Worm (Caenorhabditis elegans) whole organism, young adult: ENCODE results near the gene C56G2.15.

Experiments
- B0019.2 ChIP-seq: fragments of 200-800 bp; sonication (Bioruptor generic); conservative IDR thresholded peaks from 2 replicates; pipeline ENCODE4 v1.3.6; 2022; ENCODE audit warnings: missing genetic modification reagents, missing genetic modification characterization, missing compliant biosample characterization
- B0035.1 ChIP-seq: sonication (generic microtip); optimal IDR thresholded peaks from 2 replicates; lab custom pipeline; 2016; ENCODE audit warnings: missing genetic modification characterization, mild to moderate bottlenecking, missing compliant biosample characterization, missing genotype, missing genetic modification reagents
- F10E7.11 ChIP-seq: sonication (generic microtip); optimal IDR thresholded peaks from 2 replicates; lab custom pipeline; 2017; ENCODE audit warnings: mild to moderate bottlenecking, missing genetic modification characterization, moderate library complexity, missing compliant biosample characterization
- F22D6.2 ChIP-seq: sonication (generic microtip); optimal IDR thresholded peaks from 2 replicates; lab custom pipeline; 2016; ENCODE audit warnings: mild to moderate bottlenecking, missing genetic modification characterization, missing compliant biosample characterization
- F23B12.7 ChIP-seq: sonication (generic microtip); optimal IDR thresholded peaks from 2 replicates; lab custom pipeline; 2017; ENCODE audit warnings: missing genetic modification characterization, mild to moderate bottlenecking, missing compliant biosample characterization, antibody characterized with exemption, moderate library complexity; ENCODE audit not compliant: insufficient read depth
- F33H1.4 ChIP-seq: fragments of 200-800 bp; sonication (Bioruptor generic); IDR thresholded peaks from 2 replicates; pipeline ENCODE4 v1.3.6; 2022; ENCODE audit warnings: missing genetic modification reagents, missing genetic modification characterization, missing compliant biosample characterization
- F37B4.10 ChIP-seq: fragments of 200-800 bp; sonication (Bioruptor generic); IDR thresholded peaks from 2 replicates; pipeline ENCODE4 v1.3.6; 2022; ENCODE audit warnings: missing genetic modification characterization, missing compliant biosample characterization
- F39B2.1 ChIP-seq: fragments of 200-800 bp; sonication (Bioruptor generic); IDR thresholded peaks from 2 replicates; pipeline ENCODE4 v1.3.6; 2022; ENCODE audit warnings: missing genetic modification reagents, missing genetic modification characterization, missing compliant biosample characterization
- F49E8.2 ChIP-seq: sonication (generic microtip); optimal IDR thresholded peaks from 3 replicates; lab custom pipeline; 2017; ENCODE audit warnings: missing genetic modification characterization, mild to moderate bottlenecking, missing compliant biosample characterization, antibody characterized with exemption, moderate library complexity; ENCODE audit not compliant: insufficient read depth
- K12H6.12 ChIP-seq: fragments of 200-800 bp; sonication (Bioruptor generic); optimal IDR thresholded peaks from 2 replicates; lab custom pipeline; 2018; ENCODE audit warnings: mild to moderate bottlenecking, missing genetic modification characterization, missing compliant biosample characterization
- Y56A3A.18 ChIP-seq: fragments of 200-800 bp; sonication (Bioruptor generic); IDR thresholded peaks from 2 replicates; pipeline ENCODE4 v1.3.6; 2022; ENCODE audit warnings: missing genetic modification reagents, missing genetic modification characterization, missing compliant biosample characterization
- Y95B8A.8 ChIP-seq: fragments of 200-800 bp; sonication (Bioruptor generic); IDR thresholded peaks from 2 replicates; pipeline ENCODE4 v1.3.6; 2022; ENCODE audit warnings: missing genetic modification reagents, missing genetic modification characterization, missing compliant biosample characterization
- ama-1 ChIP-seq, 3 experiments: fragments of 150-350 bp in 1 of 3; sonication (generic microtip) in 2 of 3; optimal IDR thresholded peaks; 2 replicates each; lab custom pipeline; 2014 to 2018; ENCODE audit warnings: missing biosample characterization in 2 of 3, missing genetic modification characterization in 2 of 3, missing genetic modification reagents in 2 of 3
- atf-7 ChIP-seq: sonication (generic microtip); optimal IDR thresholded peaks from 2 replicates; lab custom pipeline; 2017; ENCODE audit warnings: mild to moderate bottlenecking, missing genetic modification characterization, missing compliant biosample characterization
- athp-1 ChIP-seq: sonication (generic microtip); optimal IDR thresholded peaks from 2 replicates; lab custom pipeline; 2017; ENCODE audit warnings: mild to moderate bottlenecking, missing genetic modification characterization, missing compliant biosample characterization
- bed-2 ChIP-seq: fragments of 200-800 bp; sonication (Bioruptor generic); IDR thresholded peaks from 2 replicates; pipeline ENCODE4 v1.3.6; 2022; ENCODE audit warnings: missing genetic modification reagents, missing genetic modification characterization, missing compliant biosample characterization
- ccch-3 ChIP-seq: fragments of 200-800 bp; sonication (Bioruptor generic); optimal IDR thresholded peaks from 2 replicates; lab custom pipeline; 2018; ENCODE audit warnings: mild to moderate bottlenecking, missing genetic modification characterization, missing compliant biosample characterization
- cebp-1 ChIP-seq, 2 experiments: fragments of 200-800 bp in 1 of 2; sonication (Bioruptor generic) in 1 of 2; sonication (generic microtip) in 1 of 2; IDR thresholded peaks in 1 of 2; optimal IDR thresholded peaks in 1 of 2; 2 replicates each; pipeline versions ENCODE4 v1.3.6 to Lab custom; 2017 to 2022; ENCODE audit warnings: missing compliant biosample characterization in 2 of 2, missing genetic modification characterization in 2 of 2, mild to moderate bottlenecking in 1 of 2, missing genetic modification reagents in 1 of 2, moderate library complexity in 1 of 2
- dpff-1 ChIP-seq: sonication (generic microtip); optimal IDR thresholded peaks from 2 replicates; lab custom pipeline; 2017; ENCODE audit warnings: mild to moderate bottlenecking, missing genetic modification characterization, missing compliant biosample characterization
- efl-1 ChIP-seq: fragments of 150-350 bp; optimal IDR thresholded peaks from 2 replicates; lab custom pipeline; 2014; ENCODE audit warnings: missing biosample characterization, missing genetic modification reagents, missing genetic modification characterization
- ets-4 ChIP-seq: fragments of 200-800 bp; sonication (Bioruptor generic); optimal IDR thresholded peaks from 2 replicates; lab custom pipeline; 2018; ENCODE audit warnings: mild to moderate bottlenecking, missing genetic modification characterization, missing compliant biosample characterization
- hrde-1 ChIP-seq: sonication (generic microtip); optimal IDR thresholded peaks from 2 replicates; lab custom pipeline; 2016; ENCODE audit warnings: missing genetic modification characterization, mild to moderate bottlenecking, missing compliant biosample characterization, moderate library complexity, missing genotype, missing genetic modification reagents, borderline replicate concordance
- lsl-1 ChIP-seq: fragments of 200-800 bp; sonication (Bioruptor generic); optimal IDR thresholded peaks from 2 replicates; lab custom pipeline; 2018; ENCODE audit warnings: mild to moderate bottlenecking, missing genetic modification characterization, moderate library complexity, missing compliant biosample characterization
- madf-3 ChIP-seq: fragments of 200-800 bp; sonication (Bioruptor generic); IDR thresholded peaks from 2 replicates; pipeline ENCODE4 v1.3.6; 2022; ENCODE audit warnings: missing genetic modification reagents, missing genetic modification characterization, missing compliant biosample characterization
- mcd-1 ChIP-seq: fragments of 200-800 bp; sonication (Bioruptor generic); IDR thresholded peaks from 2 replicates; pipeline ENCODE4 v1.3.6; 2022; ENCODE audit warnings: missing genetic modification reagents, missing genetic modification characterization, missing compliant biosample characterization
- mel-28 ChIP-seq: sonication (generic microtip); optimal IDR thresholded peaks from 2 replicates; lab custom pipeline; 2016; ENCODE audit warnings: borderline replicate concordance, mild to moderate bottlenecking, missing genetic modification characterization, missing compliant biosample characterization
- nhr-120 ChIP-seq: fragments of 200-800 bp; sonication (Bioruptor generic); IDR thresholded peaks from 2 replicates; pipeline ENCODE4 v1.3.6; 2022; ENCODE audit warnings: missing genetic modification characterization, missing compliant biosample characterization
- rcor-1 ChIP-seq: fragments of 200-800 bp; sonication (Bioruptor generic); IDR thresholded peaks from 2 replicates; pipeline ENCODE4 v1.3.6; 2022; ENCODE audit warnings: missing genetic modification reagents, missing genetic modification characterization, missing compliant biosample characterization
- repo-1 ChIP-seq: sonication (generic microtip); optimal IDR thresholded peaks from 2 replicates; lab custom pipeline; 2017; ENCODE audit warnings: mild to moderate bottlenecking, missing genetic modification characterization, missing compliant biosample characterization
- rpc-1 ChIP-seq, 2 experiments: fragments of 150-350 bp in 1 of 2; sonication (generic microtip) in 1 of 2; optimal IDR thresholded peaks; 2 replicates each; lab custom pipeline; 2014 to 2018; ENCODE audit warnings: missing biosample characterization in 1 of 2, missing genetic modification characterization in 1 of 2, missing genetic modification reagents in 1 of 2, missing genotype in 1 of 2
- snpc-4 ChIP-seq, 5 experiments: fragments of 150-350 bp in 1 of 5; sonication (generic microtip) in 4 of 5; optimal IDR thresholded peaks; 2 replicates each; lab custom pipeline; 2014 to 2018; ENCODE audit warnings: missing genetic modification characterization in 5 of 5, missing biosample characterization in 3 of 5, antibody characterized with exemption in 2 of 5, mild to moderate bottlenecking in 2 of 5, missing compliant biosample characterization in 2 of 5, missing genotype in 2 of 5, moderate library complexity in 2 of 5, missing genetic modification reagents in 1 of 5
- tbp1 ChIP-seq: fragments of 200-800 bp; sonication (Bioruptor generic); optimal IDR thresholded peaks from 2 replicates; lab custom pipeline; 2018; ENCODE audit warnings: mild to moderate bottlenecking, missing genetic modification characterization, missing compliant biosample characterization
- unc-130 ChIP-seq: sonication (generic microtip); optimal IDR thresholded peaks from 2 replicates; lab custom pipeline; 2016; ENCODE audit warnings: missing genetic modification reagents, missing genetic modification characterization, missing compliant biosample characterization
- zim-3 ChIP-seq: sonication (generic microtip); optimal IDR thresholded peaks from 2 replicates; lab custom pipeline; 2017; ENCODE audit warnings: mild to moderate bottlenecking, missing genetic modification characterization, moderate library complexity, missing compliant biosample characterization

C56G2.15 gene

DNA sequence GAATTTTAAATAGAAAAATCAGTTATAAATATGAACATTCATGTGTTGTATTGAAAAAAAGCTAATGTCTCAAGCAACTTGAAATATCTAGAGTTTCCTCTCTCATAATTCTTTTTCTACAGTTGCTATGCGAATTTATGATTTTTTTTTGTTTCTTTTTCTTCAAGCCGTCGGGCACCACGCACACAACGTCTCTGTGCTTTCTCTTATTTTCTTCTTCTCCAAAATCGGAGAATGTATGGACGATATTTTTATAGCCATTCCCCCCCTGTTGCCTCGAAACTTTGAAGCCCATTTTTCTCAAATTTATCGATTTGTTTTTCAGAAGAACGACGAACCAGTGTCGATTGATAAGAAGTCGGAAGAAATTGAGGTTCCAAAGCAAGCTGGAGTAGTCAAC lies 10.9 kb downstream of the C56G2.15 start (continued):
- no peak for TF ChIP-seq snpc-4 (GFP tag; optimal IDR thresholded peaks at IDR 0.05; lab: Kevin White, UChicago)
- TF ChIP-seq snpc-4 (tag; optimal IDR thresholded peaks at IDR 0.05; lab: Kevin White, UChicago), result no peak
- no peak for TF ChIP-seq F49E8.2 (tag; lab: Kevin White, UChicago)
- TF ChIP-seq hrde-1 (tag; lab: Kevin White, UChicago), result no peak
- TF ChIP-seq dpff-1 (tag; lab: Kevin White, UChicago), result no peak
- no peak for TF ChIP-seq F23B12.7 (tag; lab: Kevin White, UChicago)
- no peak for TF ChIP-seq madf-3
- TF ChIP-seq bed-2 (GFP tag; lab: Robert Waterston, UW), result no peak

DNA sequence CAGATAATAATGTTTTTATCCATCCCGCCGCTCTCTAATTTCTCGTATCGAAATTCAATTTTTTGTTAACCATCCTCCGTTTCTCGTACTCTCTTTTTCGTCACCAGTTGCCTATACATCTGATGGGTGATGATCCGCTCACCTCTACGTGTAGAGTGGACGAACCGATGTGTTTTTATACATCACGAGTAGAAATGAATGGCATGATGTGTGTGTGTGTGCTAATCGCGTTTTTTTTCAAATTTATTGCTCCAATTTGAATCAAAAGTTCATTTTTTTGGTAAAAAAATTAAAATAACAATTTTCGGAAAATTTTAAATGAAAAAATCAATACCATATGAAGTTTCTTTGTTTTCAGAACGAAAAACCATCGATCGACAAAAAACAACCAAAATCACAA lies 11.7 kb downstream of the C56G2.15 start:
- no peak for TF ChIP-seq ets-4
- 0 out of 2 replicates have a peak, but pooled peaks have one; percentile 19 for TF ChIP-seq cebp-1 (GFP tag; IDR thresholded peaks at IDR 0.05; lab: Robert Waterston, UW)
- no peak for TF ChIP-seq cebp-1 (tag; optimal IDR thresholded peaks at IDR 0.05; lab: Kevin White, UChicago)

ce11 chrIII:6355359-6355758 lies 12.3 kb downstream of the C56G2.15 start:
- no peak for TF ChIP-seq atf-7 (tag; lab: Kevin White, UChicago)
- TF ChIP-seq K12H6.12 (tag; lab: Kevin White, UChicago), result no peak
- TF ChIP-seq B0019.2 (GFP tag; lab: Robert Waterston, UW), result no peak
- no peak for TF ChIP-seq efl-1 (GFP tag; lab: Kevin White, UChicago)
- no peak for TF ChIP-seq mel-28 (tag; lab: Kevin White, UChicago)
- no peak for TF ChIP-seq repo-1 (tag; lab: Kevin White, UChicago)
- TF ChIP-seq F39B2.1 (GFP tag; lab: Robert Waterston, UW), result no peak
- no peak for TF ChIP-seq hrde-1 (tag; lab: Kevin White, UChicago)
- TF ChIP-seq nhr-120, result no peak
- no peak for TF ChIP-seq Y95B8A.8 (GFP tag; lab: Robert Waterston, UW)
- TF ChIP-seq, all 124 proteins: peak for 0

DNA sequence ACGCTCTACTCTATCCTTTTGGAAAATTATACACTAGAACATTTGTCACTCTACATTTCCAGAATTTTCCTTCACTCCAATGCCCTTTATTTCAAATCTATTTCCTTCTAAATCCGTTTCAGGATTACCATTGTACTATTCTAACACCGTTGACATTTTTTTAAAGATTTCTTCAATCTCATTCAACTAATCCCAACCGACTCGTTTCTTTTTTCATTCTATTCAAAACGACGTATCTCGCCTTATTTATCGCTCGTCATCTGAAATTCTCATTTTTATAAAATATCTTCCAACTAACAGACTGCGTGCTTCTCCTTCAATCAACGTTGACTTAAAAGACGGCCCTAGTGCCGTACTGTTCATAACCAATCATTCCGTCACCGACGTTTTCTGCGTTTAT lies 14.6 kb downstream of the C56G2.15 start, which contains the start of gene akap-1:
Gene akap-1 (plus strand): TSS at position 301 of the 400 bp plus-strand sequence.
- TF ChIP-seq F33H1.4 (no peak), unc-130 (GFP tag; lab: Kevin White, UChicago) (no peak), rcor-1 (GFP tag; lab: Robert Waterston, UW) (no peak), F22D6.2 (tag; lab: Kevin White, UChicago) (no peak), lsl-1 (GFP tag; lab: Kevin White, UChicago) (no peak), atf-7 (tag; lab: Kevin White, UChicago) (no peak), zim-3 (tag; lab: Kevin White, UChicago) (no peak), dpff-1 (tag; lab: Kevin White, UChicago) (no peak), ccch-3 (no peak), F37B4.10 (GFP tag; lab: Robert Waterston, UW) (no peak), Y56A3A.18 (GFP tag; lab: Robert Waterston, UW) (no peak), B0019.2 (GFP tag; lab: Robert Waterston, UW) (no peak), F10E7.11 (tag; lab: Kevin White, UChicago) (no peak), athp-1 (no peak), mcd-1 (GFP tag; lab: Robert Waterston, UW) (no peak), ama-1 (optimal IDR thresholded peaks at IDR 0.05; lab: Kevin White, UChicago) (no peak), ama-1 (GFP tag; optimal IDR thresholded peaks at IDR 0.05; lab: Kevin White, UChicago) (no peak), rpc-1 (optimal IDR thresholded peaks at IDR 0.05; lab: Kevin White, UChicago) (no peak), rpc-1 (tag; optimal IDR thresholded peaks at IDR 0.05; lab: Kevin White, UChicago) (no peak), B0035.1 (no peak), tbp1 (GFP tag; lab: Kevin White, UChicago) (no peak)
- TF ChIP-seq, all 124 proteins: peak for 0
